Worm (Caenorhabditis elegans): Measurements from ENCODE around the gene cyp-13A10.
A peak's percentile ranks its signal among the peaks of the same experiment; 100 is the strongest.

Gene cyp-13A10

ce11 chrII:9619995-9620535, 42.6 kb downstream of the cyp-13A10 start (continued):
- TF ChIP-seq nhr-76 (tag; optimal IDR thresholded peaks at IDR 0.05) (no peak), dve-1 (tag; optimal IDR thresholded peaks at IDR 0.05; ENCODE audit: insufficient read depth) (peak; percentile 3), lin-38 (GFP tag; IDR thresholded peaks at IDR 0.05) (peak; percentile 7; the same call in 1 of the 2 replicates), ceh-44 (GFP tag; IDR thresholded peaks at IDR 0.05) (no peak), R02D3.7 (tag; optimal IDR thresholded peaks at IDR 0.05) (no peak), pqm-1 (tag; optimal IDR thresholded peaks at IDR 0.05) (peak; percentile 41), aha-1 (tag) (no peak), daf-16 (GFP tag; optimal IDR thresholded peaks at IDR 0.05) (no peak), daf-16 (tag; optimal IDR thresholded peaks at IDR 0.05) (no peak), Y75B8A.6 (GFP tag; IDR thresholded peaks at IDR 0.05) (no peak), tra-1 (GFP tag; IDR thresholded peaks at IDR 0.05) (no peak), php-3 (GFP tag; IDR thresholded peaks at IDR 0.05) (no peak), zag-1 (tag; optimal IDR thresholded peaks at IDR 0.05) (no peak), skn-1 (tag; optimal IDR thresholded peaks at IDR 0.05) (no peak), set-16 (GFP tag; IDR thresholded peaks at IDR 0.05) (no peak), zfp-3 (GFP tag; conservative IDR thresholded peaks at IDR 0.05) (no peak), zip-11 (GFP tag; IDR thresholded peaks at IDR 0.05) (no peak), madf-5 (GFP tag; IDR thresholded peaks at IDR 0.05) (no peak), lsy-2 (tag; optimal IDR thresholded peaks at IDR 0.05) (peak in 1 of 2 experiments; percentile 9), egl-27 (tag; optimal IDR thresholded peaks at IDR 0.05) (no peak), mep-1 (tag; optimal IDR thresholded peaks at IDR 0.05) (no peak), ZK337.2 (GFP tag; IDR thresholded peaks at IDR 0.05) (no peak), T20F7.1 (GFP tag; optimal IDR thresholded peaks at IDR 0.05) (no peak), nhr-25 (tag; optimal IDR thresholded peaks at IDR 0.05; ENCODE audit: borderline replicate concordance, insufficient read depth) (no peak), madf-9 (GFP tag; conservative IDR thresholded peaks at IDR 0.05) (no peak), zip-2 (tag; optimal IDR thresholded peaks at IDR 0.05) (peak; percentile 14), hlh-30 (tag; optimal IDR thresholded peaks at IDR 0.05; ENCODE audit: insufficient read depth) (peak; percentile 34), nhr-11 (tag; optimal IDR thresholded peaks at IDR 0.05) (peak; percentile 24), hif-1 (tag; optimal IDR thresholded peaks at IDR 0.05) (peak in 1 of 2 experiments; percentile 0), aly-2 (tag; optimal IDR thresholded peaks at IDR 0.05) (no peak), pha-4 (GFP tag; IDR thresholded peaks at IDR 0.05) (no peak), pha-4 (tag; optimal IDR thresholded peaks at IDR 0.05) (no peak), F44E2.7 (GFP tag; IDR thresholded peaks at IDR 0.05) (no peak), nhr-237 (tag; optimal IDR thresholded peaks at IDR 0.05) (no peak), ctbp-1 (GFP tag; IDR thresholded peaks at IDR 0.05) (no peak), unc-62 (GFP tag; optimal IDR thresholded peaks at IDR 0.05 in 1 of 2) (peak in 1 of 2 experiments; percentile 91), unc-62 (tag; optimal IDR thresholded peaks at IDR 0.05) (no peak), dmd-6 (GFP tag; IDR thresholded peaks at IDR 0.05) (no peak), ama-1 (optimal IDR thresholded peaks at IDR 0.05) (peak; percentile 6), mdl-1 (tag; optimal IDR thresholded peaks at IDR 0.05) (peak in 1 of 2 experiments; percentile 60), ceh-20 (GFP tag; IDR thresholded peaks at IDR 0.05) (no peak), D1046.2 (GFP tag; IDR thresholded peaks at IDR 0.05) (no peak), ztf-7 (tag; optimal IDR thresholded peaks at IDR 0.05) (no peak), lin-39 (tag; optimal IDR thresholded peaks at IDR 0.05) (no peak), spr-1 (tag; optimal IDR thresholded peaks at IDR 0.05) (no peak), nhr-102 (tag; optimal IDR thresholded peaks at IDR 0.05) (no peak), unc-39 (tag; optimal IDR thresholded peaks at IDR 0.05) (no peak), duxl-1 (tag; optimal IDR thresholded peaks at IDR 0.05; ENCODE audit: poor library complexity) (no peak)
